Worm (Caenorhabditis elegans) whole organism, early embryonic: ENCODE results near the gene bli-5.

Source experiments
- B0310.2 ChIP-seq: sonication (generic microtip); optimal IDR thresholded peaks from 2 replicates; lab custom pipeline; 2016; ENCODE audit warnings: mild to moderate bottlenecking, missing genetic modification characterization, missing compliant biosample characterization
- F13C5.2 ChIP-seq: sonication (generic microtip); optimal IDR thresholded peaks from 2 replicates; lab custom pipeline; 2017; ENCODE audit warnings: mild to moderate bottlenecking, missing genetic modification characterization, inconsistent platforms, missing compliant biosample characterization
- aly-1 ChIP-seq: sonication (generic microtip); optimal IDR thresholded peaks from 2 replicates; lab custom pipeline; 2016; ENCODE audit warnings: missing genetic modification characterization, missing compliant biosample characterization
- ama-1 ChIP-seq: fragments of 150-350 bp; optimal IDR thresholded peaks from 2 replicates; lab custom pipeline; 2014
- ceh-13 ChIP-seq: fragments of 200-800 bp; sonication (Bioruptor generic); optimal IDR thresholded peaks from 2 replicates; lab custom pipeline; 2018; ENCODE audit warnings: mild to moderate bottlenecking, missing genetic modification characterization, missing compliant biosample characterization
- ceh-36 ChIP-seq: sonication (generic microtip); optimal IDR thresholded peaks from 2 replicates; lab custom pipeline; 2016; ENCODE audit warnings: missing genetic modification characterization, inconsistent platforms, missing compliant biosample characterization
- ets-7 ChIP-seq: sonication (generic microtip); optimal IDR thresholded peaks from 2 replicates; lab custom pipeline; 2016; ENCODE audit warnings: missing genotype, missing genetic modification characterization, missing compliant biosample characterization
- flt-1 ChIP-seq: fragments of 200-800 bp; sonication (Bioruptor generic); IDR thresholded peaks from 2 replicates; pipeline ENCODE4 v1.3.6; 2022; ENCODE audit warnings: missing genetic modification characterization, missing compliant biosample characterization
- hmbx-1 ChIP-seq: sonication (generic microtip); optimal IDR thresholded peaks from 2 replicates; lab custom pipeline; 2016; ENCODE audit warnings: mild to moderate bottlenecking, missing genetic modification characterization, missing compliant biosample characterization
- hmg-4 ChIP-seq: fragments of 200-800 bp; sonication (Bioruptor generic); optimal IDR thresholded peaks from 2 replicates; lab custom pipeline; 2018; ENCODE audit warnings: mild to moderate bottlenecking, missing genetic modification characterization, missing compliant biosample characterization
- hnd-1 ChIP-seq: sonication (generic microtip); optimal IDR thresholded peaks from 2 replicates; lab custom pipeline; 2016; ENCODE audit warnings: missing genetic modification characterization, missing compliant biosample characterization
- pes-1 ChIP-seq: fragments of 200-800 bp; sonication (Bioruptor generic); IDR thresholded peaks from 2 replicates; pipeline ENCODE4 v1.3.6; 2022; ENCODE audit warnings: missing genetic modification reagents, missing genetic modification characterization, missing compliant biosample characterization
- scrt-1 ChIP-seq: fragments of 200-800 bp; sonication (Bioruptor generic); IDR thresholded peaks from 2 replicates; pipeline ENCODE4 v1.3.6; 2022; ENCODE audit warnings: missing genetic modification characterization, missing compliant biosample characterization
- sea-1 ChIP-seq: fragments of 200-800 bp; sonication (Bioruptor generic); conservative IDR thresholded peaks from 2 replicates; pipeline ENCODE4 v1.3.6; 2022; ENCODE audit warnings: missing genetic modification characterization, missing compliant biosample characterization
- tbx-11 ChIP-seq: fragments of 200-800 bp; sonication (Bioruptor generic); IDR thresholded peaks from 2 replicates; pipeline ENCODE4 v1.3.6; 2022; ENCODE audit warnings: missing genetic modification characterization, missing compliant biosample characterization
- tbx-37 ChIP-seq: fragments of 200-800 bp; sonication (Bioruptor generic); conservative IDR thresholded peaks from 2 replicates; pipeline ENCODE4 v1.3.6; 2022; ENCODE audit warnings: missing genetic modification reagents, missing genetic modification characterization, missing compliant biosample characterization
- tra-4 ChIP-seq: sonication (generic microtip); optimal IDR thresholded peaks from 2 replicates; lab custom pipeline; 2017; ENCODE audit warnings: missing genetic modification characterization, missing compliant biosample characterization

Gene bli-5

DNA sequence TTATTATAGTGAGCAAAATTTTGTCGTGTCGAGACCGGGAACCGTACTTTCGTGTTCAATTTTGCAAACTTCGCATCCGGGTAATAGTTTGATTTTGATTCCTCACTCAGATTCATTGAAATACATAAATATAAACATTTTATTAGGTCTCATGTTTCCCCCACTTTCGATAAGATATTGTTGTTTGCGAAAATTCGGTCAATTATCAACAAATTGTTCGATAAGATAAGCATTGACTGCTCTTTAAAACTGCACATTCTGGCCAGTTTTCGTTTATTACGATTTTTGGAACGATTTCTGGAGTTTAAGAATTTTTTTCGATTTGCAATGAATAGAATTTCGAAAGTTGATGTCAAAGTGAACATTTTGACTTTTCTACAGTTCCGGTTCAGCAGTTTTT, 40.9 kb downstream of the bli-5 start:
- TF ChIP-seq aly-1 (tag; lab: Kevin White, UChicago) (no peak), tbx-37 (GFP tag; lab: Robert Waterston, UW) (no peak), ets-7 (tag; lab: Kevin White, UChicago) (no peak), hmbx-1 (tag; lab: Kevin White, UChicago) (no peak), ceh-36 (tag; lab: Kevin White, UChicago) (no peak), scrt-1 (no peak), ama-1 (lab: Kevin White, UChicago) (no peak), F13C5.2 (tag; lab: Kevin White, UChicago) (no peak)

DNA sequence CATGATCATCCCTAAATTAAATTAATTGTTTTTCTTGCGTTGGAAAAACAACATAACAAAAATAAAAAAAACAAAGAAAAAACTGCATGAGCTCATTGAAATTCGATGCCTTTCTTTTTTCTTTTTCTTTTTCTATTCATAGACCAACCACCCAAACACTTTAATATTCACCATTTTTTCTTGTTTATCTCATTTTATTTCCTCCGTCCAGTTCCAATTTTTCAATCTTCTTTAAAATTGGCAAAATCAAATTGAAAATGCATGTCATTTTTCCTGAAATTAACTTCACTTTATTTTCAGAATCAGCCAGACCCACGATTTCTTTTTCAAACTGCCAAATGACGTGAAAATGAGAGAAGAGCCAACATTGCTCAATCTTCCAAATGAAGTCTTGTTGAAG, 43.7 kb downstream of the bli-5 start, which contains the start of gene T03F6.4:
TSS of gene T03F6.4 (plus strand) at position 301 of the 400 bp plus-strand sequence.
- no peak for TF ChIP-seq ceh-13 (GFP tag; lab: Kevin White, UChicago)

DNA sequence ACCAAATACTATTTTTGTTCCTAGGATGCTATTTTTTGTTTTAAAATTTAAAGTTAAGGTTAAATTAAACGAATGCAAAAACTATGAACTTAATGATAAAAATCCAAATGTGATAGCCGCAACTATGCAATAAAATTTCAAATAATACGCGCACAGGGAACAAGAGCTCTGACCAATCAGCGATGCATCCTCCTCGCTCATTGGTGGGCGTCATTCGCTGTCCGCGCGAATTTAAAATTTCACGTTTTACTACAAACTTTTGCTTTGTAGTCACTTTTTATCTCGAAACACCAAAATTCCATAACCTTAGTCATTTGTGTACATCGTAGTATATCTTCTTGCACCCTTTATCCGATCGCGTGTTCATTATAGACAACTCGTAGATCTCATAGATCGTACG, 46.4 kb downstream of the bli-5 start:
- no peak for TF ChIP-seq ama-1 (lab: Kevin White, UChicago)
- TF ChIP-seq ets-7 (tag; lab: Kevin White, UChicago), result no peak
- no peak for TF ChIP-seq pes-1 (GFP tag; lab: Robert Waterston, UW)
- TF ChIP-seq hmg-4, result no peak
- TF ChIP-seq F13C5.2 (tag; lab: Kevin White, UChicago), result no peak
- TF ChIP-seq flt-1 (GFP tag; lab: Robert Waterston, UW), result no peak
- no peak for TF ChIP-seq B0310.2 (tag; lab: Kevin White, UChicago)
- TF ChIP-seq scrt-1, result no peak
- no peak for TF ChIP-seq ceh-36 (tag; lab: Kevin White, UChicago)
- no peak for TF ChIP-seq tbx-11 (GFP tag; lab: Robert Waterston, UW)
- TF ChIP-seq hmbx-1 (tag; lab: Kevin White, UChicago), result no peak
- no peak for TF ChIP-seq hnd-1 (tag; lab: Kevin White, UChicago)

DNA sequence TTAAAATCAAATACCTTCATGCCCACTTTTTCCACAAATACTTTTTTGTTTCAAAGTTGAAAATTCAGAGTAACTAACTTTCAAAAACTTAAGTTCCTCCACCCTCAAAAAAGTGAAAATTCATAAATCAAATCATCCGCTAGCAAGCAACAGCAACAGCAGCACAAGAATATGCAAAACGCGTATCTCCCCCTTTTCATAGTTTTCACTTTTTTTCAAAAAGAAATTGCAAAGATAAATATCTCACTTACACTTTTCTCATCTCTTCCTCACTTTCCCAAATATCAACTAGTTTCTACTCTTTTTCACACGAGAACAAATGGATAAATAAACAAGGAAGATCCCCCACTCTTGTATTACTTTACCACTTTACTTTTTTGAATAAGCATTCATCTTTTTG, 47.9 kb downstream of the bli-5 start:
- TF ChIP-seq ama-1 (lab: Kevin White, UChicago) (no peak), scrt-1 (no peak), ceh-36 (tag; lab: Kevin White, UChicago) (no peak), ets-7 (tag; lab: Kevin White, UChicago) (no peak), aly-1 (tag; lab: Kevin White, UChicago) (no peak), hmbx-1 (tag; lab: Kevin White, UChicago) (no peak), pes-1 (GFP tag; lab: Robert Waterston, UW) (no peak), hnd-1 (tag; lab: Kevin White, UChicago) (no peak), tbx-37 (GFP tag; lab: Robert Waterston, UW) (no peak), flt-1 (GFP tag; lab: Robert Waterston, UW) (no peak), sea-1 (GFP tag; lab: Robert Waterston, UW) (no peak), ceh-13 (GFP tag; lab: Kevin White, UChicago) (no peak), F13C5.2 (tag; lab: Kevin White, UChicago) (no peak), B0310.2 (tag; lab: Kevin White, UChicago) (no peak), tbx-11 (GFP tag; lab: Robert Waterston, UW) (no peak), hmg-4 (no peak)

DNA sequence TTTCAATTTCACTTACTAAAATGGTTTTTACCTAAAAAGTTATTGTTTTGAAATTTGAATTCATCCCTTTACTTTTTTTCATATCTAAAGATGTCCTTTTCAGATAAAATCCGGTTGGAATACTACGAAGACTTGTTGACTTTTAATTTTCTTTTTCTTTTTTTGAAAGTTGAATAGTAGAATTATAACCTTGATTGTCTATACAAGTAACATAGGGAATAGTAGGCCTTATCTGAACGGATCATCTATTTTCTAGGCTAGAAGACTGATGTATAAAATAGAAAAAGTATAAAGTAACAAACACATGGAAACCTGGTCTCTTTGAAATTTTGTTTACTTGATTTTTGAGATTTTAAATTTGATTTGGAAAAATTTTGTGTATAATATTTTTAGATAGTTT, 48.7 kb downstream of the bli-5 start:
- no peak for TF ChIP-seq F13C5.2 (tag; lab: Kevin White, UChicago)
- TF ChIP-seq hmbx-1 (tag; lab: Kevin White, UChicago), result no peak
- no peak for TF ChIP-seq pes-1 (GFP tag; lab: Robert Waterston, UW)

DNA sequence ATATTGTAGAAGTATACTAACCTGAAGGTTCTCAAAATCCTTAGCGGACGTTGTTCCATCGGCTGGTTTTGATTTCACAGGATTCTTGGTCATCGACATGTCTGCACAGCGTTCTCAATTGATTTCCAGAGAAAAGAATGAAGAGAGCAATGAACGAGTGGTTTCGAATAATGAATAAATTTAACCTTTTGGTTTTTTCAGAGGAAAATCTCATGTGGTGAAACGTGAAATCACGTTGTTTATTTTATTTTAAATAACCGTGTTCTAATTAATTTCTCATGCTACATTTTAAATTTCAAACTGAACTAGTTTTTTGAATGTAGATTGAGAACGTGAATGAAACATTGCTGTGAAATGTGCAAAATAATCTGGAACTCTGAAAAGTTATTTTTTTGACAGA, 49.4 kb downstream of the bli-5 start, which contains the start of gene T03F6.6:
TSS of gene T03F6.6 (minus strand) at position 101 of the 400 bp plus-strand sequence.
- TF ChIP-seq pes-1 (GFP tag; lab: Robert Waterston, UW) (no peak), hnd-1 (tag; lab: Kevin White, UChicago) (no peak), ets-7 (tag; lab: Kevin White, UChicago) (no peak), ama-1 (lab: Kevin White, UChicago) (no peak), ceh-13 (GFP tag; lab: Kevin White, UChicago) (no peak), hmbx-1 (tag; lab: Kevin White, UChicago) (no peak), tra-4 (tag; lab: Kevin White, UChicago) (no peak), sea-1 (GFP tag; lab: Robert Waterston, UW) (no peak), tbx-11 (GFP tag; lab: Robert Waterston, UW) (no peak)

DNA sequence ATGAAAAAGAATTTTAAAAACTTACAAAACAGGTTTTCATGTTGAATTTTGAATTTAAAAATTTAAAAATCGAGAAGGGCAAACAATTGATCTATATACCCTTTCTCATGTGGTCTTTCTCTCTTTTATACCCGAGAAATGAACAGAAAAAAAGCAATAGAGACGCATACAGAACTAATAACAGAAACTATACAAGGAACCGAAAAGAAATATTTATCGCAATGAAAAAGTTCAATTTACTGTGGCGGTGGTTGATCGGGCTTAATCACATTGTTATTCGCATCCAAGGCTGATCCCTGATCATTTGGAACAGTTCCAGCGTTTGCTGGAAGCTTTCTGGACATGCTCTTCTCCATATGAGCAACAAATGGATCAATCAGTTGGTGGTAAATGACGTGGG, 51.3 kb downstream of the bli-5 start, which contains the start of gene T03F6.10:
TSS of gene T03F6.10 (minus strand) at position 101 of the 400 bp plus-strand sequence.
- TF ChIP-seq F13C5.2 (tag; lab: Kevin White, UChicago) (no peak), ama-1 (lab: Kevin White, UChicago) (no peak), tbx-37 (GFP tag; lab: Robert Waterston, UW) (no peak), ets-7 (tag; lab: Kevin White, UChicago) (no peak), tbx-11 (GFP tag; lab: Robert Waterston, UW) (no peak), hmbx-1 (tag; lab: Kevin White, UChicago) (no peak), flt-1 (GFP tag; lab: Robert Waterston, UW) (no peak), aly-1 (tag; lab: Kevin White, UChicago) (no peak), scrt-1 (no peak), pes-1 (GFP tag; lab: Robert Waterston, UW) (no peak)
